Fruit fly (Drosophila melanogaster): Measurements from ENCODE around the gene Jwa.

DNA sequence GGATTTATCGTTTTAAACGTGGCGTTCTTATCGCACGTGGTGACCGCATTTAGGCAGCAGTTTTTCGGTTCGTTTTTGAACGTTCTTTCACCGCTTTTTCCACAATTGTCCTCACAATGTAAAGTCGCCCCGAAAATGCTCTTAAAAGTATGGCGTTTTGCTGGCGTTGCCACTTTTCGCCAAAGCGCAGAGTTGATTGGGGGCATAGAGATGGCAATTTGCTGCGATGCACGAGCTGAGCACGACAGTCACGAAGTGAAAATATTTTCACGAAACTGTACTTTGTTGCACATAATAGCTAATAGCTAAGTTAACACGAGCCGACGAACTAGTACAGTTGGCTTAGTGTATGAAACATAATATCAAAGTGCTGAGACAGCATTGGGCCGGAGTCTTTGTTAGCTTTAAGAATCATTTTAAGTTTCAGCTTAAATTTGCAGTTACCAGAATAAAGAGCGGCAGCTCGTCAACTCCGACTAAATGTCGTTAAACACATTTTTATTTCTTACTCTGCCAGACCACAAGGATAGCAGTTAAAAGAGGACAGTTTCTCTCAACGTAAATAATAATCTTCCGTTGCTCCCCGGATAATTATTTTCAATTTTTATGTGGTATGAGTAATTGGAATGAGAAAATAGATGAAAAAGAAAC is 16.7 kb downstream of the Jwa start, which contains the start of gene msl-1:
- peak; percentile 36 to 46 for TF ChIP-seq CTCF (optimal IDR thresholded peaks at IDR 0.05)
- no peak for TF ChIP-seq CG8478 (optimal IDR thresholded peaks at IDR 0.05)
